Worm (Caenorhabditis elegans) whole organism, L2 larva: ENCODE results near the gene C28G1.6.

Experiments
- C34F6.9 ChIP-seq: fragments of 150-350 bp; optimal IDR thresholded peaks from 2 replicates; lab custom pipeline; 2014; ENCODE audit warnings: missing biosample characterization, missing genetic modification characterization
- F13H6.1 ChIP-seq: sonication (generic microtip); optimal IDR thresholded peaks from 2 replicates; lab custom pipeline; 2016; ENCODE audit warnings: missing genetic modification characterization, missing compliant biosample characterization
- R02D3.7 ChIP-seq: fragments of 150-350 bp; optimal IDR thresholded peaks from 2 replicates; lab custom pipeline; 2014; ENCODE audit warnings: missing biosample characterization, missing genetic modification characterization
- Y55F3AM.14 ChIP-seq: fragments of 200-800 bp; sonication (Bioruptor generic); optimal IDR thresholded peaks from 2 replicates; lab custom pipeline; 2018; ENCODE audit warnings: mild to moderate bottlenecking, missing genetic modification characterization, missing compliant biosample characterization
- alr-1 ChIP-seq: fragments of 150-350 bp; optimal IDR thresholded peaks from 2 replicates; lab custom pipeline; 2014; ENCODE audit warnings: missing biosample characterization, missing genetic modification characterization
- aly-2 ChIP-seq: fragments of 150-350 bp; optimal IDR thresholded peaks from 2 replicates; lab custom pipeline; 2014; ENCODE audit warnings: missing biosample characterization, missing genetic modification characterization
- ama-1 ChIP-seq: fragments of 150-350 bp; optimal IDR thresholded peaks from 2 replicates; lab custom pipeline; 2018; ENCODE audit warnings: inconsistent platforms
- blmp-1 ChIP-seq: sonication (generic microtip); optimal IDR thresholded peaks from 2 replicates; lab custom pipeline; 2017; ENCODE audit warnings: missing genetic modification characterization, mild to moderate bottlenecking, missing compliant biosample characterization, antibody characterized with exemption, moderate library complexity; ENCODE audit not compliant: insufficient read depth
- ceh-16 ChIP-seq: fragments of 150-350 bp; optimal IDR thresholded peaks from 2 replicates; lab custom pipeline; 2014; ENCODE audit warnings: missing biosample characterization, missing genetic modification characterization
- crh-2 ChIP-seq: sonication (generic microtip); optimal IDR thresholded peaks from 2 replicates; lab custom pipeline; 2017; ENCODE audit warnings: missing biosample characterization, missing genetic modification characterization
- dmd-4 ChIP-seq: sonication (generic microtip); optimal IDR thresholded peaks from 2 replicates; lab custom pipeline; 2017; ENCODE audit warnings: missing biosample characterization, missing genetic modification characterization
- egl-27 ChIP-seq: sonication (generic microtip); optimal IDR thresholded peaks from 3 replicates; lab custom pipeline; 2017; ENCODE audit warnings: missing biosample characterization, missing genetic modification reagents, missing genetic modification characterization
- elt-1 ChIP-seq: fragments of 150-350 bp; optimal IDR thresholded peaks from 2 replicates; lab custom pipeline; 2014; ENCODE audit warnings: missing biosample characterization, missing genetic modification characterization
- elt-3 ChIP-seq: sonication (generic microtip); optimal IDR thresholded peaks from 2 replicates; lab custom pipeline; 2017; ENCODE audit warnings: missing biosample characterization, missing genetic modification characterization
- fos-1 ChIP-seq: fragments of 150-350 bp; optimal IDR thresholded peaks from 2 replicates; lab custom pipeline; 2014; ENCODE audit warnings: missing biosample characterization, missing genetic modification characterization
- gmeb-1 ChIP-seq: fragments of 150-350 bp; optimal IDR thresholded peaks from 2 replicates; lab custom pipeline; 2014; ENCODE audit warnings: missing biosample characterization, missing genetic modification characterization
- lin-13 ChIP-seq: fragments of 150-350 bp; optimal IDR thresholded peaks from 2 replicates; lab custom pipeline; 2014; ENCODE audit warnings: missing biosample characterization, missing genetic modification reagents, missing genetic modification characterization
- lin-39 ChIP-seq: fragments of 150-350 bp; optimal IDR thresholded peaks from 2 replicates; lab custom pipeline; 2014; ENCODE audit warnings: missing biosample characterization, missing genetic modification reagents, missing genetic modification characterization
- mab-5 ChIP-seq: fragments of 150-350 bp; optimal IDR thresholded peaks from 2 replicates; lab custom pipeline; 2014; ENCODE audit warnings: missing biosample characterization, missing genetic modification characterization
- mbf-1 ChIP-seq: sonication (generic microtip); optimal IDR thresholded peaks from 2 replicates; lab custom pipeline; 2017; ENCODE audit warnings: missing biosample characterization, missing genetic modification characterization
- mdl-1 ChIP-seq, 2 experiments: fragments of 150-350 bp in 1 of 2; sonication (generic microtip) in 1 of 2; optimal IDR thresholded peaks; 2 replicates each; lab custom pipeline; 2017; ENCODE audit warnings: missing biosample characterization in 2 of 2, missing genetic modification characterization in 2 of 2
- nhr-10 ChIP-seq: sonication (generic microtip); optimal IDR thresholded peaks from 2 replicates; lab custom pipeline; 2017; ENCODE audit warnings: missing biosample characterization, missing genetic modification characterization
- nhr-11 ChIP-seq: fragments of 150-350 bp; optimal IDR thresholded peaks from 2 replicates; lab custom pipeline; 2014; ENCODE audit warnings: missing biosample characterization, missing genetic modification characterization
- nhr-129 ChIP-seq: fragments of 150-350 bp; optimal IDR thresholded peaks from 2 replicates; lab custom pipeline; 2014; ENCODE audit warnings: missing biosample characterization, missing genetic modification characterization
- nhr-21 ChIP-seq: fragments of 150-350 bp; optimal IDR thresholded peaks from 2 replicates; lab custom pipeline; 2014; ENCODE audit warnings: missing biosample characterization, missing genetic modification characterization
- nhr-237 ChIP-seq: fragments of 150-350 bp; optimal IDR thresholded peaks from 2 replicates; lab custom pipeline; 2014; ENCODE audit warnings: missing biosample characterization, missing genetic modification characterization
- nhr-77 ChIP-seq: fragments of 150-350 bp; optimal IDR thresholded peaks from 2 replicates; lab custom pipeline; 2014; ENCODE audit warnings: missing biosample characterization, missing genetic modification characterization
- peb-1 ChIP-seq: fragments of 150-350 bp; optimal IDR thresholded peaks from 2 replicates; lab custom pipeline; 2014; ENCODE audit warnings: missing biosample characterization, missing genetic modification characterization
- sem-4 ChIP-seq: fragments of 150-350 bp; optimal IDR thresholded peaks from 2 replicates; lab custom pipeline; 2014; ENCODE audit warnings: missing biosample characterization, missing genetic modification reagents, missing genetic modification characterization
- sma-3 ChIP-seq: sonication (generic microtip); optimal IDR thresholded peaks from 2 replicates; lab custom pipeline; 2016; ENCODE audit warnings: missing genetic modification reagents, missing genetic modification characterization, missing compliant biosample characterization
- sma-9 ChIP-seq, 2 experiments: fragments of 150-350 bp in 1 of 2; sonication (generic microtip) in 1 of 2; optimal IDR thresholded peaks; 2 replicates each; lab custom pipeline; 2014 to 2016; ENCODE audit warnings: missing genetic modification characterization in 2 of 2, mild to moderate bottlenecking in 1 of 2, missing biosample characterization in 1 of 2, missing compliant biosample characterization in 1 of 2, missing genetic modification reagents in 1 of 2, moderate library complexity in 1 of 2
- snpc-4 ChIP-seq: fragments of 150-350 bp; optimal IDR thresholded peaks from 2 replicates; lab custom pipeline; 2014; ENCODE audit warnings: missing biosample characterization, missing genetic modification characterization
- unc-39 ChIP-seq: fragments of 150-350 bp; optimal IDR thresholded peaks from 2 replicates; lab custom pipeline; 2014; ENCODE audit warnings: missing biosample characterization, missing genetic modification characterization
- unc-55 ChIP-seq: fragments of 150-350 bp; sonication (generic microtip); optimal IDR thresholded peaks from 3 replicates; lab custom pipeline; 2014; ENCODE audit warnings: missing biosample characterization, missing genetic modification reagents, missing genetic modification characterization
- unc-62 ChIP-seq: fragments of 150-350 bp; optimal IDR thresholded peaks from 2 replicates; lab custom pipeline; 2014; ENCODE audit warnings: missing biosample characterization, missing genetic modification reagents, missing genetic modification characterization
- ztf-1 ChIP-seq: fragments of 200-800 bp; sonication (Bioruptor generic); conservative IDR thresholded peaks from 2 replicates; pipeline ENCODE4 v1.3.6; 2022; ENCODE audit warnings: missing genetic modification characterization, missing compliant biosample characterization
- ztf-11 ChIP-seq: sonication (generic microtip); optimal IDR thresholded peaks from 2 replicates; lab custom pipeline; 2017; ENCODE audit warnings: missing biosample characterization, missing genetic modification characterization
- ztf-4 ChIP-seq: fragments of 150-350 bp; optimal IDR thresholded peaks from 2 replicates; lab custom pipeline; 2014; ENCODE audit warnings: missing biosample characterization, missing genetic modification characterization

C28G1.6 gene

DNA sequence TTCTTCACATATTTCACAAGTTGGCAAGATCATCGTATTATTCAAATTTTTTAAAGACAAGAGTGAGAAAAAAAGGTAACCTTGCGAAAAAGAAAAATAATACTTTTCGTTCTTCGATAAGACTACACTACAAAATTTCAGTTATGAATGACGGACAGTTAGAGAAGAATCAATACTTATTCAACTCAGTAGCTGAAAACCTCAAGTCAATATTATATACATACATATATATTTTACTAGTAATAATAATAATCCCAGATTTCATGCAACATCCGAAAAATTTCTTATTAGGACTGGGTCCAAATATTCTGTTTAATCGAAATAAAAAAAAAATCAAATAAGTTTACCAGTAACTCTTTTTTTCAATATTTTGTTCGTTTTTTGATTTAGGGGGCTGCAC, at the start of gene C28G1.6:
Gene C28G1.6 (minus strand): TSS at position 101 of the 400 bp plus-strand sequence.
- TF ChIP-seq lin-39 (tag; lab: Kevin White, UChicago) (no peak), fos-1 (peak; percentile 11), ztf-4 (tag; lab: Kevin White, UChicago) (no peak), R02D3.7 (tag; lab: Kevin White, UChicago) (no peak), unc-55 (no peak), ztf-11 (tag; lab: Kevin White, UChicago) (no peak), egl-27 (tag; lab: Kevin White, UChicago) (no peak)

DNA sequence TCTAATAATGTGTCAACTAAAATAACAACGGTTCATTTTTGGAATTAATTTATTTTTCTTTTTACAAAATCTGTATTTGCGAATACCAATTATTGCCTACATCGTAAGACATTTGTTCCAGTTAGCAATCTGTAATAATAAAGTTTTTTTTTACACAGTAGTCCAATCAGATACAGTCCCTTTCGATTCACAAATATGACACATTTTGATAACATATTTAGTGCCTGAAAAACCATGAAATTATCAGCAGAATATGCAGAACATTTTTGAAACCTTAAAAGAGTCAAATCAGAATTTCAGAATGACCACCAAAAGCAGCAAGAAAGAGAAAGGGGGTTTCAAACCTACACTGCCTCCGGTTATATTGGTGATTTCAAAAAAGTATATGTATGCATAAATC, 48.3 kb upstream of the C28G1.6 start, which contains the start of gene C06E2.2:
Gene C06E2.2 (plus strand): TSS at position 301 of the 400 bp plus-strand sequence.
- TF ChIP-seq F13H6.1 (tag; lab: Kevin White, UChicago) (no peak), ztf-1 (GFP tag; lab: Robert Waterston, UW) (no peak), mdl-1 (tag; optimal IDR thresholded peaks at IDR 0.05; lab: Kevin White, UChicago) (no peak)

DNA sequence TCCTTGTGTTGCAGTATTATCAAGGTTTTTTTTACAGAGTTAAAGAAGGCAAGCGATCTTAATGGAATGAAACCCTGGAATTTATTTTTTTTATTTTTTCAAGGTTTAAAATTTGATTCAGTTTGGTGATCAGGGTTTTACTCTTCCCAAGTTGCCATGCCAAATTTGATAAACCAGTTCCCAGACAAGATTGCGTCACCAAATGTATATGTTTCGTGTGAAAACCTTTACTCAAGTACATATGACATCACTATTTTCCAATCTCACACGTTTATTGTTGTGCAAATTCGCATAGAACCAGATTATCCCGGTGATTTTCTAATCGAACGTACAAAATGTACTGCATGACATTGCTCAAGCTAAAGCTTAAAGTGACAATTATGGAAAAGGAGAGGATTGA, 47.6 kb upstream of the C28G1.6 start:
- TF ChIP-seq peb-1, result no peak
- TF ChIP-seq egl-27 (tag; lab: Kevin White, UChicago), result no peak
- no peak for TF ChIP-seq ztf-4 (tag; lab: Kevin White, UChicago)
- TF ChIP-seq elt-3, result no peak
- no peak for TF ChIP-seq nhr-237
- TF ChIP-seq lin-13, result no peak
- TF ChIP-seq ama-1 (lab: Kevin White, UChicago), result no peak
- TF ChIP-seq gmeb-1 (tag; lab: Kevin White, UChicago), result no peak
- TF ChIP-seq nhr-77 (tag; lab: Kevin White, UChicago), result no peak
- TF ChIP-seq, all 48 proteins: peak for 0

DNA sequence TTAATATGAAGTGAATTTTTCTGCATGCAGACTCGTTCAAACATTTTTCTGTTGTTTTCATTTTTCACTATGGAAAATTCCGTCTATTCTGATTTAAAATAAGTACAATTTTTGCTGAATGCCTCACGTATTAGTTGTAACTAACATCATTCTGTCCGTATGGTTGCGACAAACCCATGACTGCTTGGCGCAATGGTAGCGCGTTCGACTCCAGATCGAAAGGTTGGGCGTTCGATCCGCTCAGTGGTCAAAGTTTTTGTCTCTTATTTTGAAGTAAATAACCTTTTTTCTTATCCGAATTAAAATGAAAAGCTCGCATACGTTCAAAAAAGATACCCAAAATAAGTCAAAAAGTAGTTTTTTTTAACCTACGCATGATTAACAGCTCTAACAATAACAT, 46.1 kb upstream of the C28G1.6 start:
- TF ChIP-seq Y55F3AM.14 (GFP tag; lab: Kevin White, UChicago), result no peak
- peak; percentile 3 for TF ChIP-seq ceh-16
- no peak for TF ChIP-seq aly-2
- peak; percentile 13 for TF ChIP-seq crh-2 (tag; lab: Kevin White, UChicago)
- TF ChIP-seq ztf-4 (tag; lab: Kevin White, UChicago), result no peak
- no peak for TF ChIP-seq sem-4 (tag; lab: Kevin White, UChicago)
- no peak for TF ChIP-seq unc-55
- TF ChIP-seq mab-5, result no peak
- TF ChIP-seq sma-3, result peak; percentile 16
- TF ChIP-seq lin-39 (tag; lab: Kevin White, UChicago), result no peak
- peak; percentile 2 for TF ChIP-seq sma-9 (GFP tag; optimal IDR thresholded peaks at IDR 0.05; lab: Kevin White, UChicago)
- no peak for TF ChIP-seq sma-9 (tag; optimal IDR thresholded peaks at IDR 0.05; lab: Kevin White, UChicago)
- no peak for TF ChIP-seq nhr-11 (tag; lab: Kevin White, UChicago)
- no peak for TF ChIP-seq unc-39 (tag; lab: Kevin White, UChicago)
- TF ChIP-seq lin-13, result no peak

DNA sequence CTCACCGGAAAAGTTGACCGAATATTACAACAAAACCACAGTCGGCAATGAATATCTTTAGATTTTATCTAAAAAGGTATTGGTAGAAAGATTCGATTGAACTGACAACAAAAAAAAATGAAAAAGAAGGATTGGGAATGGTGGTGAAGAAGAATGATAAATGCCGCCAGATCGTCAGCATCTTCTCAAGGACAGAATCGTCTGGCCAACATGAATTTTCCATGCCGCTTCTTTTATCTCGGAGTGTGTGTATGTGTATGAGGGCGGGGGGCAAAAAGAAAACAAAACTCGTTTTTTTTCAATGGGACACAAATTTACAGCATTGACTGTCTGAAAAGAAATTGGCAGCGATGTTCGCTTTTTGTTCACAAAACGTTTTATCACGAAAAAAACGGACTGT, 44.8 kb upstream of the C28G1.6 start:
- TF ChIP-seq nhr-10 (tag; lab: Kevin White, UChicago) (no peak), elt-1 (peak; percentile 50), blmp-1 (tag; lab: Kevin White, UChicago) (peak; percentile 7)
- TF ChIP-seq, all 48 proteins: peak for 2

DNA sequence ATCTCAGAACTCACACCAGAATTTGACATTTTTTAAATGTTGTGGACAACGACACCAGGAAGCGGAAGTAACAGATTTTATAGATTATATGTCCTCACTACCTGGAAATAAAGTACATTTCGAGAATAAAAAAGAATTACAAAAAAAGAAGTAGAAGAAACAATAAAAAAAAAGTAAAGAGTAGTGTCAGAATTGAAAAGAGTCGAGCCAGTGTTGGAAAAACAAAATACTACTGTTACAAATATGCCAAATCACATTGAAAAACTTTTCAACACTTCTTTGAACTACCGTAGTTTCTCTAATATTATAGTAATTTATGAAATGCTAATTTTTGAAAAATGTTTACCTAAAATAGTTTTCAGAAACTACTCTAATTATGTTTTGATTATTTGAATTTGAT, 43.7 kb upstream of the C28G1.6 start, which contains the start of gene C06E2.1:
Gene C06E2.1 (minus strand): TSS at position 101 of the 400 bp plus-strand sequence.
- TF ChIP-seq C34F6.9 (no peak), nhr-21 (no peak), alr-1 (no peak), dmd-4 (tag; lab: Kevin White, UChicago) (no peak), mab-5 (no peak), mbf-1 (tag; lab: Kevin White, UChicago) (no peak), gmeb-1 (tag; lab: Kevin White, UChicago) (no peak), nhr-10 (tag; lab: Kevin White, UChicago) (no peak), F13H6.1 (tag; lab: Kevin White, UChicago) (no peak), nhr-129 (tag; lab: Kevin White, UChicago) (no peak), ztf-1 (GFP tag; lab: Robert Waterston, UW) (no peak), nhr-237 (no peak), R02D3.7 (tag; lab: Kevin White, UChicago) (no peak), lin-39 (tag; lab: Kevin White, UChicago) (no peak), ama-1 (lab: Kevin White, UChicago) (no peak), snpc-4 (tag; lab: Kevin White, UChicago) (no peak), mdl-1 (tag; optimal IDR thresholded peaks at IDR 0.05; lab: Kevin White, UChicago) (no peak), unc-62 (GFP tag; lab: Kevin White, UChicago) (no peak), crh-2 (tag; lab: Kevin White, UChicago) (no peak)
- TF ChIP-seq, all 48 proteins: peak for 0
